Fruit fly (Drosophila melanogaster) whole organism, adult: ENCODE results near the gene CG8630.

ENCODE experiments used
- CG11617 ChIP-seq: fragments of 200-800 bp; sonication (Bioruptor generic); optimal IDR thresholded peaks from 2 replicates; lab custom pipeline; 2017; ENCODE audit warnings: mild to moderate bottlenecking, missing biosample characterization, missing genetic modification reagents, missing genetic modification characterization
- CG12768 ChIP-seq: fragments of 200-800 bp; sonication (Bioruptor generic); optimal IDR thresholded peaks from 2 replicates; lab custom pipeline; 2017; ENCODE audit warnings: missing biosample characterization, missing genetic modification characterization, mild to moderate bottlenecking, moderate library complexity, missing genetic modification reagents
- CG14711 ChIP-seq: fragments of 200-800 bp; sonication (Bioruptor generic); optimal IDR thresholded peaks from 2 replicates; lab custom pipeline; 2018; ENCODE audit warnings: missing biosample characterization, mild to moderate bottlenecking, missing genetic modification characterization, moderate library complexity
- CG1620 ChIP-seq: fragments of 200-800 bp; sonication (Bioruptor generic); optimal IDR thresholded peaks from 2 replicates; lab custom pipeline; 2016; ENCODE audit warnings: missing biosample characterization, missing genetic modification characterization
- CG33017 ChIP-seq: fragments of 200-800 bp; sonication (Bioruptor generic); optimal IDR thresholded peaks from 2 replicates; lab custom pipeline; 2018; ENCODE audit warnings: missing biosample characterization, mild to moderate bottlenecking, missing genetic modification characterization, moderate library complexity
- CG5204 ChIP-seq: fragments of 200-800 bp; sonication (Bioruptor generic); optimal IDR thresholded peaks from 2 replicates; lab custom pipeline; 2016; ENCODE audit warnings: missing biosample characterization, missing genetic modification characterization
- CG7045 ChIP-seq: fragments of 200-800 bp; sonication (Bioruptor generic); optimal IDR thresholded peaks from 2 replicates; lab custom pipeline; 2017; ENCODE audit warnings: missing biosample characterization, mild to moderate bottlenecking, missing genetic modification characterization
- CG7101 ChIP-seq: fragments of 200-800 bp; sonication (Bioruptor generic); optimal IDR thresholded peaks from 2 replicates; lab custom pipeline; 2018; ENCODE audit warnings: missing biosample characterization, mild to moderate bottlenecking, missing genetic modification characterization, moderate library complexity
- Crg-1 ChIP-seq: fragments of 200-800 bp; sonication (Bioruptor generic); optimal IDR thresholded peaks from 2 replicates; lab custom pipeline; 2016; ENCODE audit warnings: missing biosample characterization, missing genetic modification characterization
- Hr96 ChIP-seq: fragments of 200-800 bp; sonication (Bioruptor generic); optimal IDR thresholded peaks from 2 replicates; lab custom pipeline; 2016; ENCODE audit warnings: missing biosample characterization, missing genetic modification characterization
- Mnt ChIP-seq: fragments of 200-800 bp; sonication (Bioruptor generic); optimal IDR thresholded peaks from 2 replicates; lab custom pipeline; 2016; ENCODE audit warnings: missing biosample characterization, mild to moderate bottlenecking, missing genetic modification characterization
- bab1 ChIP-seq: fragments of 200-800 bp; sonication (Bioruptor generic); optimal IDR thresholded peaks from 3 replicates; lab custom pipeline; 2019; ENCODE audit warnings: missing biosample characterization, mild to moderate bottlenecking, missing genetic modification characterization, moderate library complexity
- cic ChIP-seq: fragments of 200-800 bp; sonication (Bioruptor generic); optimal IDR thresholded peaks from 2 replicates; lab custom pipeline; 2017; ENCODE audit warnings: missing biosample characterization, mild to moderate bottlenecking, missing genetic modification characterization, moderate library complexity
- cnc ChIP-seq, 2 experiments: fragments of >200 bp; optimal IDR thresholded peaks; 2 replicates each; lab custom pipeline; 2017
- kay ChIP-seq: fragments of 200-800 bp; sonication (Bioruptor generic); peaks from one replicate; lab custom pipeline; 2016; ENCODE audit warnings: missing biosample characterization, missing genetic modification characterization, borderline replicate concordance
- ovo ChIP-seq: fragments of 200-800 bp; sonication (Bioruptor generic); optimal IDR thresholded peaks from 2 replicates; lab custom pipeline; 2016; ENCODE audit warnings: missing biosample characterization, missing genetic modification characterization
- pad ChIP-seq: fragments of 200-800 bp; sonication (Bioruptor generic); optimal IDR thresholded peaks from 3 replicates; lab custom pipeline; 2017; ENCODE audit warnings: missing biosample characterization, missing genetic modification characterization, mild to moderate bottlenecking, moderate library complexity, missing genetic modification reagents
- tj ChIP-seq: fragments of 200-800 bp; sonication (Bioruptor generic); optimal IDR thresholded peaks from 3 replicates; lab custom pipeline; 2017; ENCODE audit warnings: missing biosample characterization, mild to moderate bottlenecking, missing genetic modification characterization, moderate library complexity
- toe ChIP-seq: fragments of 200-800 bp; sonication (Bioruptor generic); optimal IDR thresholded peaks from 2 replicates; lab custom pipeline; 2016; ENCODE audit warnings: missing biosample characterization, missing genetic modification characterization

The CG8630 gene

DNA sequence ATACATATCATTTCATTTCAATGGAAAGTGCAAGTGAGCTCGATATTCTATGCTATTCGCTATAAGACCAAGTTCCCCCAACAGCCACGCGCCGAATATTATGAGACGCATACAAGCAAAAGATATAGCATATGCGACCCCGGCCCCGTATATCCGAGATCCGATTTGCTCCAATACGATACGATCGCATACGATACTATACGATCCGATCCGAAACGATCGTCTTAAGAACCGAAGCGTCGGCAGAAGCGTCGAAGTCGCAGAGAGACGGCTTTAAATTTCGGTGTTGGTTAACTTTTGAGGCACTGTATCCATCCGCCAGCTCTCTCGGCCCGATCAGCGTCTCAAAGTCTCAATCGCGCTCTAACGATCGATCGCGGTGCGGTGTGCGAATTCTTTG lies at the start of gene CG8630:
TSS of gene CG8630 (plus strand) at position 303 of the 400 bp plus-strand sequence.
- no peak for TF ChIP-seq CG1620 (GFP tag; lab: Kevin White, UChicago)
- no peak for TF ChIP-seq kay (GFP tag; lab: Kevin White, UChicago)
- no peak for TF ChIP-seq Crg-1 (GFP tag; lab: Kevin White, UChicago)

- TF ChIP-seq CG7045 (GFP tag; lab: Kevin White, UChicago) (no peak), tj (no peak), Crg-1 (GFP tag; lab: Kevin White, UChicago) (no peak), cnc (optimal IDR thresholded peaks at IDR 0.05; lab: Kevin White, UChicago) (no peak), bab1 (GFP tag; lab: Kevin White, UChicago) (no peak), CG5204 (GFP tag; lab: Kevin White, UChicago) (no peak), CG11617 (GFP tag; lab: Kevin White, UChicago) (no peak), CG33017 (tag; lab: Kevin White, UChicago) (no peak), CG7101 (no peak), CG1620 (GFP tag; lab: Kevin White, UChicago) (no peak), CG14711 (tag; lab: Kevin White, UChicago) (no peak)
These were observed 48.3 kb upstream of the CG8630 start for dm6 chr3R:13231184-13231583.

DNA sequence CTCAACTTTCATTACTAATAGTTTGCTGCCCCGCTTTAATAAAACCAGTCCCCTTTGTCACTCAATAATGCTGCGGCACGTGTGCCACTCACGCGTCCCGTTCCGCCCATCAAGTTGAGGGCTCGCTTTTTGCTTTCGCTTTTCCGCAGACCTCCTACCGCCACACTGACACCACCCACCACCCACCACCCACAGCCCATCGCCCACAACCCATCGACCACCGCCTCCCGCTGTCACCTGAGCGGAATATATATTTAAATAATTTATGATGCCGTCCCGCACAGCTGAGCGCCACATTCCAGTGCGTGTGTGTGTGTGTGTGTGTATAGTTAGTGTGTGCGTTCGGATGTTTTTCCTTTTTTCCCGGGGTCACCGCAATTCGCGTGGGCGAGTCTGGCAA lies 37.8 kb upstream of the CG8630 start:
- TF ChIP-seq CG7101 (no peak), ovo (GFP tag; lab: Kevin White, UChicago) (no peak), CG12768 (GFP tag; lab: Kevin White, UChicago) (no peak), CG33017 (tag; lab: Kevin White, UChicago) (no peak)

dm6 chr3R:13257110-13257509 lies 22.4 kb upstream of the CG8630 start:
- TF ChIP-seq cic (GFP tag; lab: Kevin White, UChicago) (no peak), CG33017 (tag; lab: Kevin White, UChicago) (no peak), pad (GFP tag; lab: Kevin White, UChicago) (no peak)

- peak; percentile 80 for TF ChIP-seq kay (GFP tag; lab: Kevin White, UChicago)
- TF ChIP-seq CG12768 (GFP tag; lab: Kevin White, UChicago), result peak; percentile 22
- TF ChIP-seq bab1 (GFP tag; lab: Kevin White, UChicago), result no peak
These were observed 20.6 kb upstream of the CG8630 start, which contains the start of gene Ace for dm6 chr3R:13258696-13259567. Ace (minus strand) TSS chr3R:13259517.

DNA sequence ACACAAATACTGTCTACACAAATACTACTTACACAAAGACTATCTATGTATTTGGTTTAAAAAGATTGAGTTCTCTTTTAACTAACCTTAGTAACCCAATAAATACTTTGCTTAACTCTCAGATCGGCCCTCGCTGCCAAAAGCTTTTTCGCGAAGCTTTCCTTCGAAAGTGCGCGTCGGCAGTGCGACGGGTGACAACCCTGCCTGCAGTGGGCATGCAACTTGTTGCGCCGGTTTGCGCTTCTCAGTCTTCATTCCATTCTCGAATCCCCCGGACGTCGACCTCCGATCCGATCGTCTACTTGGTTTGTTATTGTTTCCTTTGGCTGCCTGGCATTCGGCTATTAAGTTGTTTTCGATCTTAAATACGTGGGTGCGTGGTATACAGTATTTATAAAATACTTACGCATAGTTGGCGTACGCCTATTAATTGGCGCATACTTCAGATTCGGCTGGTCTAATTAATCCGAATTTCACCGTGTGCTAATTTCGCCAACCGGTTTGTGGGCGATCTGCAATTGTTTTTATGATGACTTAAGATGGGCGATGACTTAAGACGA lies 19.3 kb upstream of the CG8630 start, which contains the start of gene CG11686:
TSS of gene CG11686 (plus strand) at position 243 of the 560 bp plus-strand sequence.
- TF ChIP-seq Mnt (GFP tag; lab: Kevin White, UChicago), result peak; percentile 27
- TF ChIP-seq CG12768 (GFP tag; lab: Kevin White, UChicago), result peak; percentile 49
- TF ChIP-seq CG11617 (GFP tag; lab: Kevin White, UChicago), result no peak
- TF ChIP-seq Crg-1 (GFP tag; lab: Kevin White, UChicago), result no peak
- TF ChIP-seq CG5204 (GFP tag; lab: Kevin White, UChicago), result peak; percentile 6
- no peak for TF ChIP-seq kay (GFP tag; lab: Kevin White, UChicago)
- TF ChIP-seq ovo (GFP tag; lab: Kevin White, UChicago), result no peak
- TF ChIP-seq cic (GFP tag; lab: Kevin White, UChicago), result no peak
- TF ChIP-seq CG14711 (tag; lab: Kevin White, UChicago), result peak; percentile 94
- no peak for TF ChIP-seq CG1620 (GFP tag; lab: Kevin White, UChicago)
- TF ChIP-seq bab1 (GFP tag; lab: Kevin White, UChicago), result peak; percentile 28
- no peak for TF ChIP-seq CG7045 (GFP tag; lab: Kevin White, UChicago)
- TF ChIP-seq pad (GFP tag; lab: Kevin White, UChicago), result no peak
- TF ChIP-seq tj, result no peak

- TF ChIP-seq cnc (optimal IDR thresholded peaks at IDR 0.05; lab: Kevin White, UChicago), result no peak
- TF ChIP-seq CG33017 (tag; lab: Kevin White, UChicago), result no peak
- TF ChIP-seq Hr96, result no peak
- TF ChIP-seq Mnt (GFP tag; lab: Kevin White, UChicago), result no peak
- no peak for TF ChIP-seq bab1 (GFP tag; lab: Kevin White, UChicago)
- TF ChIP-seq toe (GFP tag; lab: Kevin White, UChicago), result no peak
- no peak for TF ChIP-seq pad (GFP tag; lab: Kevin White, UChicago)
- TF ChIP-seq kay (GFP tag; lab: Kevin White, UChicago), result no peak
- no peak for TF ChIP-seq CG12768 (GFP tag; lab: Kevin White, UChicago)
- no peak for TF ChIP-seq CG7045 (GFP tag; lab: Kevin White, UChicago)
- TF ChIP-seq ovo (GFP tag; lab: Kevin White, UChicago), result no peak
These were observed 17.8 kb upstream of the CG8630 start for dm6 chr3R:13261706-13262105.
